Fruit fly (Drosophila melanogaster): ENCODE results near the gene Msp300.

Gene Msp300

DNA sequence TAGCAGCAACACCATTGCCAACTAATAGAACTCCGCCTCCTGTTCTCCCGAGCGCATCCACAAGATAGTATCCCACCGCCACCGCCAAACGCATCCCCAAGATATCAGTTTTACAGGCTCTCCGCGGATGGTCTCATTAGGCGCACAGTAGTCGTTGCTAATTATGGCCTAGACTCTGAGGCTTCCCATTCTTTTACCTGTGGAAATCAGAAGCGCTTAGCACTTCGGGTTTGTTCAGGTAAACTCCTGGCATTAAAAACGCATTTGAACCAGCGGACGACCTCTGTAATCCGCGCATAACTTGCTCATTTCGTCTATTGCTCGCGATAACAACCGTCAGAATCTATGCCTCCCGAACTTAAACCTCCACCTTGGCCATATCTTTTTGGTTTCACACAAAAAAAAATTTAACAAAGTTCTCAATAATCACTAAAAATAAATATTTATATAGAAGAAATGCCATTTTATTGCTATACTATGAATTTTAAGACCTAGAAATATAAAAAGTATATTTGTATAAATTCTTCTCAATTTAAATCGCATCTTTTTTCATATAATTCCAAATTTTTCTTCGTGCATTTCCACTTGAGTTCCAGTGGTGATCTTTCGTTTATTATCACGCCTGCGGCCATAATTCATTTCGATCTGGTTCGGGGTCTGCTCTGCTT is 137.4 kb downstream of the Msp300 start:
- TF ChIP-seq CTCF (optimal IDR thresholded peaks at IDR 0.05), result no peak
- no peak for TF ChIP-seq CG8478 (optimal IDR thresholded peaks at IDR 0.05)

DNA sequence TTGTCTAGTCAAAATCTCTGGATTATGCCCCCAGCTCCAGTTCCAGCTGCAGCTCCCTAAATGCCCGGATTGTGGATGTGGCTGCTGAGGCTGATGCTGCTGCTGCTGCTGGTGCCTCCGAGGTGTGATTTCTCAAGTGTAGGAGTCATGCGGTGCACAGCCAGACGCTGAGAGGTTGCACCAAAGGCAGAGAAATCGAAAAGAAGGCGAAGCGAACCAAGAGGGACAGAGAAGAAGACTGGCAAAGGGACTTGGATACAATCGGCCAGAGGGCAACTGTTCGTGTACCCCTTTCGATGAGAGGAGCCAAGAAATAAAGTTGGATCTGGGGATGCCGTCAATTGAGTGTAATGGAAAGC is 137.9 kb downstream of the Msp300 start:
- no peak for TF ChIP-seq CTCF (optimal IDR thresholded peaks at IDR 0.05)
- TF ChIP-seq CG8478 (optimal IDR thresholded peaks at IDR 0.05), result no peak

DNA sequence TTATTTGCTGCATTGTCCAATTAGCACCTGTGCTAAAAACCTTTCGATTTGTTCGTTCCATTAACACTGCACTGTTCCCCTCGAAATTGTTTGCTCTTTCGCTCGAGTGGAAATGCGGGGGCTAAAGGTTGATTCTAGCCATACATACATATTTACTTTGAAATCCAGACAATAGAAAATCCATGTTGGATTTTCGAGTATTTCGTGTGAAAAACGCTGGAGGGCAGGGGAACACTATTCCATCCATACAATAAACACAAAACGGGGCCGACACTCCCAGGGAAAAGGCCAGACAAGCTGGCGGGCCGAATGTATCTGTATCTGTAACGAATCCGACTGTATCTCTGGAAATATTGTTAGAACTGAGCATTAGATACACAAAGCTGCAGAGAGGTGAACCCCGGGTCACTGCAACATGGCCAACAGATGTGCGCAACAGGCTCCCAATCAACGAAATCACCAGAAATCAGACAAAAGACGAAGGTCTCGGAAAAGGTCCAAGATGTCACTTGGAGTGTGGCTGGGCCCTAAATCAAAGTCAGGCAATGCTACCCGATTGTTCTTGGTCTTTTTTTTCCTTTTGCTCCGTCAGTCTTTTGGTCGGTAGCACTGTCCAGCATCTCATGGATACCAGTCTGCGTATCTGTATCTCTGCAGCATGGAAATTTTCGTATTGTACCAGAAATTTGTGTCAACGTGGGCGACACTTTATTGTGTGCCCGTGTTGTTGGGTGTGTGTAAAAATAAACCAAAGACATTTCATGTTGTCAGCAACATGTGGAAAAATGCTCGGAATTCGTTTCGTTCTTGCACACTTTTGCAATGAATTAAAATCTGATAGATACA is 139.0 kb downstream of the Msp300 start:
- TF ChIP-seq CTCF (optimal IDR thresholded peaks at IDR 0.05) (no peak), CG8478 (optimal IDR thresholded peaks at IDR 0.05) (no peak)

DNA sequence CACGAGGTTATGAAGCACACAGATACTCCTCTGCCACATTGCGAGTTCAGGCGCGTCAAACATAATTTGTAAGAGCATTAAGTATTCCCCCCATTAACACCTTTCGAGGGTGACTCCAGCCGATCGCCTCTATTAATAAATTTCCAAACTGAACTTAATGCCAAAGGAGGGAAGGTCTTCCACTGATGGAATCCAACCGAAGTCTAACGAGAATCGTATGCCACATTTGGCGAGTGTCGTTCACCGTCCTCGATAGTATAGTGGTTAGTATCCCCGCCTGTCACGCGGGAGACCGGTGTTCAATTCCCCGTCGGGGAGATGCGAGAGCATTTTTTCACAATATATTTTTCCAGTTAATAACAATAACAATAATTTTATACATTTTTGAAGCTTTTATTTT is 139.8 kb downstream of the Msp300 start:
- TF ChIP-seq CTCF (optimal IDR thresholded peaks at IDR 0.05) (no peak), CG8478 (optimal IDR thresholded peaks at IDR 0.05) (no peak)

DNA sequence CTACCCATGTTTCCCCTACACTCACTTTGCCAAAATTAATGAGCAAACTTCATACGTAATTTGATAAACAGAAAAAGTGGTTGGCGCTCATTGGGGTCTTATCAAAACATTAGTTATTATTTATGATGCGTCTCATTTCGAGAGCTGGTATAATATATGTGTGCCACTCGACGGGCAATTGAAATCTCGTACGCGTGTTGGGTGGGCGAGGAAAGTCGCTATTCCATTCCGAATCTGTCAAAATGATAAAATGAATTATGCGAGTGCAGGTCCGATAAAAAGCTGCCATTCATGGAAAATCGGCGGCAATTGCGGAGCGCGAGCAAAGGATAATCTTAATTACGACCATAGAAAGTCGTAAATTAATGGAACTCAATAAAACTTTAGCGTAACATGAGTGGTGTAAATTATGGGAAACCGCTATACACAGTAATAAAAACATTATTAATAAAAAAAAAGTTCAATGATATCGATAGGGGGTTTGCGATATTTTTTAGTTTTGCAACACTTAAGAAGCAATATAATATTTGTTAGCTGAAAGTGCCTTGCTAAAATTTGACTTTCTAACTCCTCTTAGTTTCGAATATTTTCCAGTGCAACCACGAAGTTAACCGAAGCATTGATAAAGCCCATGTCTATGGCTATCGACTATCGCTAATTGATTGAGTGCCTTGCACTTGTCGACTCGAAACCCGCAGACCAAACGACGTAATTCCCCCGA is 141.7 kb downstream of the Msp300 start:
- no peak for TF ChIP-seq CG8478 (optimal IDR thresholded peaks at IDR 0.05)
- TF ChIP-seq CTCF (optimal IDR thresholded peaks at IDR 0.05), result no peak

DNA sequence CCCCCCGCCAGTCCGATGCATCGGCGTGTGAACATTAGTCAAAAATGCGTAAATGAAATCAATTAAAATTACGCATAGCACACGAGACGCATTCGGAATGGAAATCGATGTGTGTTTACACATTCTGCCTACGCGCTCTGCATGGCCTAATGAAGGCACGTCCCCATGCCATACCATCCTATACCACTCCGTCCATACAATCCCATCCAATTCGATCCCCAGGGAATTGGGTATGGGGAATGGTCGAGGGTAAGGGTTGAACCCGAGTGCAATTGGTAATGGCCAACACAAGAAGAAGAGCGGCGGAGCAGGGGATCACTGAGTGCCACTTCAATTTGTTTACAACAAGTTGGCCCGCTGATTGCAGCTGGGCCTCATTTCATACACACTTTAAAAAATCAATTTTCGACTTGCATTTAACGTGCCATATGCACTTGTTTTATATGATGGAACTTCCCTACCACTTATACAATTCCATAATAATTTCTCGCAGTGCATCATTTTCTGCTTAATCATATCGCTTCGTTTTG is 144.8 kb downstream of the Msp300 start:
- TF ChIP-seq CTCF (optimal IDR thresholded peaks at IDR 0.05) (no peak), CG8478 (optimal IDR thresholded peaks at IDR 0.05) (no peak)

DNA sequence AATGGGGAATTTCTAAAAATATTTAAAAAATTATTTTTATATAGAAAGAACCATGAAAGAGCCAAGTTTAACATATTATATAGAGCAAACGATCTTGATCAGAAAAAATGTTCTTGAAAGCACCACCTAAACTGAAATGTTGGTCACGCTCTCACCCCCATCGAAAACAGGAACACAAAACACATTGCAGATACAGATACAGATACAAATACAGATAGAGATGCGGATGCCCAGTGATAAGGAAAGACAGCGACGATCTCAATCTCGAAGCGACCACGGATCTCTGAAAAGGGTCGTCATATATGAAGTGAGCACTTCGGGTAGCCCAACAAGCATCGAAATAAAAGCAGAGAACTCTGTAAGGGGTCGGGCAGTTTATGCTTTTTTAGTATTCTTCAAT is 146.7 kb downstream of the Msp300 start:
- TF ChIP-seq CTCF (optimal IDR thresholded peaks at IDR 0.05) (no peak), CG8478 (optimal IDR thresholded peaks at IDR 0.05) (no peak)

DNA sequence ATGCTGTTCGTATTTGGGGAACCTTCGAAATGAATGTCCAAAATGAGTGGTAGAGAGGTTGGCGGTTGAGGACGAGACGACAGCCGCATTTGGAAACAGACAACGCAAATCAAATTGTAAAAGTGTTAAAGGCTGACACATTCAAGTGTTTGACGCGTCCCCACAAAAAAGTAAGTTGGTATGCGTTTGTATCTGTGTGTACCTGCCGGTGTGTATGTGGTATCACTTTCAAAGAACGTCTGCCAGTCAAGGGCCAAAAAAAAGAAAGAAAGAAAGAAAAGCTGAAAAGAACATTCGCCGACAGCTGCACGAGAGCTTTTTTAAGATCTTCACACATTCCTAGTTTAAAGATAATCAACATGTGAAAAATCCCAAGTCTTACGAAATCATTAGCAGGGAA is 147.1 kb downstream of the Msp300 start:
- TF ChIP-seq CG8478 (optimal IDR thresholded peaks at IDR 0.05) (no peak), CTCF (optimal IDR thresholded peaks at IDR 0.05) (no peak)

DNA sequence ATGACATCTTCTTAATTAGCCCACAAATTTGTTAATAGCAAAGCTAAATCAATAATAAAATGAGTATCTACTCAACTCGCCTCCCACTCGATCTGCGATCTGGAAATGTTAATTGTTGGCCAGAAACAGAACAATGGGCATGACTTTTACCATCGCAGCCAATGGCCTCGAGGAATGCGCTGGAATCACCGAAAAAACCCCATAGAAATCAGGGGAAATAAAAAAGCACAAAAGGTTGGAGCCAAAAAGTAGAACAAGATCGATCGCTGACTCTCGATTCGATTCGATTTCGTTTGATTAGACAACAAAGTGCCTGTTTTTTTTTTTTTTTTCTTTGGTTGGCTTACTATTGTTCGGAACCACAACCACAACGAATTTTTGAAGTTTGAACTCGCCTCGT is 147.9 kb downstream of the Msp300 start:
- TF ChIP-seq CTCF (optimal IDR thresholded peaks at IDR 0.05), result no peak
- no peak for TF ChIP-seq CG8478 (optimal IDR thresholded peaks at IDR 0.05)

DNA sequence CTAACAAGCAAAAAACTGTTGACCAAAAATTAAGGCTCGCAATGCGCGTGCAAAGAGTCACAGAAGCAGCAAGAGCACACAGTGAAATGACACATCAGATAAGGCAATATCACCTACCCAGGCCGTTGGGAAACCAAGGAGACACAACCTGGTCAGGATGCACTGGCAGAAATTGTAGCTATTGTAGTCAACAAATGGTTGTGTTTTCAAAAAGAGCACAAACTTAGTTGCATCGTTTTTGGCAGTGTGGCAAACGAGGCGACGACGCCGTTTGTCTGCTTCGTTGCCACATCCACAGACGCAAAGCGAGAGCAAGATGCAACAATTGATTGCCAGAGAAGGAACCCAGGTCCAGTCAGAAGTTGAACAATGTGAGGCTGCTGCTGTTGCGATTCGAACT is 149.1 kb downstream of the Msp300 start:
- TF ChIP-seq CTCF (optimal IDR thresholded peaks at IDR 0.05) (no peak), CG8478 (optimal IDR thresholded peaks at IDR 0.05) (no peak)

DNA sequence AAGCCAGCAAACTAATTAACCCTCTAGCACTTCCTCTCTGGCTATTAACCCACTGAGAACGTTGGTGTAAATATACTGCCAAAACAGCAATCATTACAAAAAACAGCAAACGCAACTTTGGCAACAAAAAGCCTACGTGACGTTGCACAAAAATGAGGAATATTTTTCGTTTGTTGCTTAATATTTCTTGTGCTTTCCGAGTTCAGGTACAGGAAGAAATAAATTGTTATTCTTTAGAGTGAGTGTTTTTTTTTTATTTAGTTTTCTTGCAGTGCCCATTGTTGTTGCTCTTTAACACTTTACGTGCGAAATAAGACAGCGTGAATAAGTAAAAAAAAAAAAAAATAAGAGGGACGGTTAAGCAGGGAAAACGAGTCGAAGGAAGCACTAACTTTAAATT is 150.5 kb downstream of the Msp300 start:
- TF ChIP-seq CTCF (optimal IDR thresholded peaks at IDR 0.05) (no peak), CG8478 (optimal IDR thresholded peaks at IDR 0.05) (no peak)

DNA sequence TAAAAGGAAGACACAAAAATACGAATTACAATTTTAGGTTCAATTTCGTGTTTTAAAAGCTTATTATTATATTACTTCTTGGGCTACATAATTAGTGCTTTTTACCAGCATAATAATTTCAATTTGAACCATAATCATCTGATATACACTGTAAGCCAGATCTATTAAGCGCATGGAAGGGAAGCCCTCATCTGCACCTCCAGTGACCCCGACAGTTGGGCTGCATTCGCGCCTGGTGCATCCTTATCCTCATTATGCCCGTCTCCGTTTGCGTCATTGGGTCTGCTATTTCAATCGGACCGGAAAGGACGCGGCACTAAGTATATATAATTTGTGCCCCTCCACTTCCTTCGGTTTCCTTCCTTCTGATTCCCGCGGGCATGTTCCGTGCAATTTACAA is 151.0 kb downstream of the Msp300 start:
- TF ChIP-seq CG8478 (optimal IDR thresholded peaks at IDR 0.05) (no peak), CTCF (optimal IDR thresholded peaks at IDR 0.05) (no peak)

DNA sequence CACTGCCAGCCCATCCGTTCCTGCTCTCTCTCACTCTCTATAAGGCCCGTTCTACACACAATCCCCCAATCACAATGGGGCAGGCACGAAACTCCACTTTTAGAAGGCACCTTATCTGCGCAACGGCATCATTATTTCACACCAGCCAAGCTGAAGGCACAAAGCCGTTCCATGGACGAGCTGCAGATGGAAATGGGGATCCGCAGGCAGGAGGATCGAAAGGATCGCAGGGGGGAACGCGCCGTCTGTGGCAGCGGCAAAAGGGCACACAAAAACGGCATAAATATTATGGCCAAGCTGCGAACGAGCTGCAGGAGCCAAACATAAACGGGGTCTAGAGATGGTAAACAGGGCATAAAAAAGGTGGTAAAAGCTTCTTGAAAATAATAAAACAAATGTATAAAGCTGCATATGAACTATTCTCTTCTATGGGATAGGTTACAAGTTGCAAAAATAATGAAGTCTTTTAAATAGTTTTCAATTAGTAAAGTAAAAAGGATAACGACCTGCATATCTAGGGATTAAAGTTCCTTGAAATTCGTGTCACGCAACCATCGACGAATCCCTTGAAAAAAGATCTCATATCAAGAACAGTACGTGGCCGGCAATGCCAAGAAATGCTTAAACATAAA is 151.8 kb downstream of the Msp300 start:
- TF ChIP-seq CG8478 (optimal IDR thresholded peaks at IDR 0.05) (no peak), CTCF (optimal IDR thresholded peaks at IDR 0.05) (no peak)

DNA sequence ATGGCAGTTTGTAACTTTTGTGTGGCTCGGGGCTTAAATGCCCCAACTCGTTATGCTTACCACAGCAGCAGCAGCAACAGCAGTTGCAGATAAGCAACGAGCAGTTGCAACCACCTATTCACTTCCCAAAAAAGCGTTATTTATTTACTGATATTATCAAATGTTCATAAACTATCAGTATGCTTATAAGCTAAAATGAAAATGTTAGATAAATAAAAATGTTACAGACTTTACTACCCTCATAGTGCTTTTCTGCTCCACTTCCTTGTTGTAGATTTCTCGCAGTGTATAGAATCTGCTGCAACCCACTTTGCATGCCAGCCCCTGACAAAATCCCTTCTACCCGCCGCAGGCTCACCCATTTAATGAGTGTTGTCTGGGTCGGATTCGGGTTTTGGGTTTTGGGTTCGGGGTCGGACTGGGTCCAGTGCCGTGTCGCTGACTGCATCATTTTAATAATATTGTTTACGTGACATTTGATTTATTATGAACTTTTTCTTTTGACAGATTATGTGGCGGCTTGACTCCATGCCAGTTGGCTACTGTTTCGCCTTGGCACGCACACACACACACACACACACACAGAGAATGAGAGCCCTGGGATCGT is 153.5 kb downstream of the Msp300 start:
- TF ChIP-seq CG8478 (optimal IDR thresholded peaks at IDR 0.05) (no peak), CTCF (optimal IDR thresholded peaks at IDR 0.05) (no peak)

All from S2 (cell line).